Worm (Caenorhabditis elegans) whole organism, L1 larva: ENCODE measurements around the gene bli-2.

Source experiments
- C04F5.9 ChIP-seq: sonication (generic microtip); optimal IDR thresholded peaks from 2 replicates; lab custom pipeline; 2016; ENCODE audit warnings: missing genetic modification characterization, missing compliant biosample characterization
- C16A3.4 ChIP-seq: fragments of 150-350 bp; optimal IDR thresholded peaks from 2 replicates; lab custom pipeline; 2014; ENCODE audit warnings: missing biosample characterization, missing genetic modification characterization
- C34B4.2 ChIP-seq: sonication (generic microtip); optimal IDR thresholded peaks from 2 replicates; lab custom pipeline; 2017; ENCODE audit warnings: mild to moderate bottlenecking, missing genetic modification characterization, missing compliant biosample characterization
- F16B12.6 ChIP-seq: fragments of 150-350 bp; optimal IDR thresholded peaks from 2 replicates; lab custom pipeline; 2014; ENCODE audit warnings: missing biosample characterization, missing genetic modification characterization
- Y116A8C.19 ChIP-seq: sonication (generic microtip); optimal IDR thresholded peaks from 2 replicates; lab custom pipeline; 2016; ENCODE audit warnings: missing compliant biosample characterization, missing genetic modification characterization, borderline replicate concordance
- ama-1 ChIP-seq: fragments of 150-350 bp; optimal IDR thresholded peaks from 2 replicates; lab custom pipeline; 2014
- blmp-1 ChIP-seq: fragments of 150-350 bp; optimal IDR thresholded peaks from 2 replicates; lab custom pipeline; 2014; ENCODE audit warnings: missing biosample characterization, missing genetic modification characterization
- ceh-8 ChIP-seq: fragments of 200-800 bp; sonication (Bioruptor generic); optimal IDR thresholded peaks from 2 replicates; lab custom pipeline; 2018; ENCODE audit warnings: mild to moderate bottlenecking, missing genetic modification characterization, moderate library complexity, missing compliant biosample characterization
- ceh-82 ChIP-seq, 3 experiments: fragments of 150-350 bp in 1 of 3; sonication (generic microtip) in 2 of 3; optimal IDR thresholded peaks; 2 replicates each; lab custom pipeline; 2014 to 2017; ENCODE audit warnings: missing biosample characterization in 3 of 3, missing genetic modification characterization in 3 of 3
- ceh-90 ChIP-seq: sonication (generic microtip); optimal IDR thresholded peaks from 2 replicates; lab custom pipeline; 2016; ENCODE audit warnings: missing genetic modification characterization, missing compliant biosample characterization
- ces-1 ChIP-seq: fragments of 150-350 bp; optimal IDR thresholded peaks from 2 replicates; lab custom pipeline; 2014; ENCODE audit warnings: missing biosample characterization, missing genetic modification reagents, missing genetic modification characterization
- dpl-1 ChIP-seq, 3 experiments: fragments of 150-350 bp in 2 of 3; sonication (generic microtip) in 1 of 3; optimal IDR thresholded peaks; 2 replicates each; lab custom pipeline; 2014 to 2017; ENCODE audit warnings: missing biosample characterization in 3 of 3, missing genetic modification characterization in 3 of 3, missing genetic modification reagents in 3 of 3
- efl-1 ChIP-seq, 4 experiments: fragments of 150-350 bp; optimal IDR thresholded peaks in 3 of 4; peaks in 1 of 4; 1 replicate in 1 of 4; 2 replicates in 3 of 4; lab custom pipeline; 2014; ENCODE audit warnings: missing biosample characterization in 2 of 4, missing genetic modification characterization in 2 of 4, missing genetic modification reagents in 2 of 4
- egl-13 ChIP-seq: sonication (generic microtip); optimal IDR thresholded peaks from 2 replicates; lab custom pipeline; 2016; ENCODE audit warnings: missing genotype, missing genetic modification reagents, missing genetic modification characterization, missing compliant biosample characterization
- elt-2 ChIP-seq: sonication (generic microtip); optimal IDR thresholded peaks from 2 replicates; lab custom pipeline; 2016; ENCODE audit warnings: missing genetic modification characterization, mild to moderate bottlenecking, inconsistent platforms, missing compliant biosample characterization, missing genetic modification reagents
- elt-3 ChIP-seq, 6 experiments: fragments of 150-350 bp in 1 of 6; sonication (generic microtip); optimal IDR thresholded peaks; 2 replicates each; lab custom pipeline; 2017 to 2018; ENCODE audit warnings: missing biosample characterization in 6 of 6, missing genetic modification characterization in 6 of 6, inconsistent platforms in 1 of 6
- fos-1 ChIP-seq: fragments of 150-350 bp; optimal IDR thresholded peaks from 2 replicates; lab custom pipeline; 2014; ENCODE audit warnings: missing biosample characterization, missing genetic modification characterization
- grh-1 ChIP-seq: fragments of 200-800 bp; sonication (Bioruptor generic); IDR thresholded peaks from 2 replicates; pipeline ENCODE4 v1.3.6; 2022; ENCODE audit warnings: missing genetic modification reagents, missing genetic modification characterization, missing compliant biosample characterization
- lin-14 ChIP-seq: fragments of 200-800 bp; sonication (Bioruptor generic); optimal IDR thresholded peaks from 2 replicates; lab custom pipeline; 2018; ENCODE audit warnings: mild to moderate bottlenecking, missing genetic modification characterization, moderate library complexity, missing compliant biosample characterization
- lir-3 ChIP-seq: sonication (generic microtip); optimal IDR thresholded peaks from 2 replicates; lab custom pipeline; 2016; ENCODE audit warnings: mild to moderate bottlenecking, missing genetic modification characterization, moderate library complexity, missing compliant biosample characterization; ENCODE audit not compliant: poor library complexity
- lsy-2 ChIP-seq, 2 experiments: fragments of 150-350 bp; optimal IDR thresholded peaks; 2 replicates each; lab custom pipeline; 2014; ENCODE audit warnings: missing biosample characterization in 2 of 2, missing genetic modification characterization in 2 of 2
- mab-9 ChIP-seq: fragments of 200-800 bp; sonication (Bioruptor generic); IDR thresholded peaks from 2 replicates; pipeline ENCODE4 v1.3.6; 2022; ENCODE audit warnings: missing genetic modification reagents, missing genetic modification characterization, missing compliant biosample characterization
- mep-1 ChIP-seq: fragments of 150-350 bp; optimal IDR thresholded peaks from 2 replicates; lab custom pipeline; 2014; ENCODE audit warnings: missing biosample characterization, missing genetic modification characterization
- nhr-11 ChIP-seq: fragments of 150-350 bp; optimal IDR thresholded peaks from 2 replicates; lab custom pipeline; 2014; ENCODE audit warnings: missing biosample characterization, missing genetic modification characterization
- nhr-20 ChIP-seq: sonication (generic microtip); optimal IDR thresholded peaks from 2 replicates; lab custom pipeline; 2016; ENCODE audit warnings: mild to moderate bottlenecking, missing genetic modification characterization, missing compliant biosample characterization
- nhr-237 ChIP-seq: fragments of 150-350 bp; optimal IDR thresholded peaks from 2 replicates; lab custom pipeline; 2014; ENCODE audit warnings: missing biosample characterization, missing genetic modification characterization
- nhr-47 ChIP-seq: sonication (generic microtip); optimal IDR thresholded peaks from 2 replicates; lab custom pipeline; 2016; ENCODE audit warnings: mild to moderate bottlenecking, missing genetic modification characterization, moderate library complexity, missing compliant biosample characterization
- nhr-71 ChIP-seq: sonication (generic microtip); optimal IDR thresholded peaks from 2 replicates; lab custom pipeline; 2016; ENCODE audit warnings: mild to moderate bottlenecking, missing genetic modification characterization, moderate library complexity, missing compliant biosample characterization
- nhr-76 ChIP-seq: sonication (generic microtip); optimal IDR thresholded peaks from 2 replicates; lab custom pipeline; 2017; ENCODE audit warnings: missing biosample characterization, missing genetic modification characterization
- nhr-84 ChIP-seq: sonication (generic microtip); optimal IDR thresholded peaks from 2 replicates; lab custom pipeline; 2017; ENCODE audit warnings: missing biosample characterization, missing genetic modification characterization
- nhr-85 ChIP-seq: sonication (generic microtip); peaks from one replicate; lab custom pipeline; 2016; ENCODE audit warnings: missing genetic modification characterization, inconsistent platforms, missing compliant biosample characterization
- pag-3 ChIP-seq: sonication (generic microtip); optimal IDR thresholded peaks from 2 replicates; lab custom pipeline; 2017; ENCODE audit warnings: missing genetic modification characterization, mild to moderate bottlenecking, missing compliant biosample characterization, antibody characterized with exemption, borderline replicate concordance; ENCODE audit not compliant: insufficient read depth
- skn-1 ChIP-seq: fragments of 150-350 bp; optimal IDR thresholded peaks from 2 replicates; lab custom pipeline; 2014; ENCODE audit warnings: missing biosample characterization, missing genetic modification characterization
- snu-23 ChIP-seq: sonication (generic microtip); optimal IDR thresholded peaks from 2 replicates; lab custom pipeline; 2016; ENCODE audit warnings: missing genetic modification characterization, missing compliant biosample characterization
- swsn-7 ChIP-seq: sonication (generic microtip); optimal IDR thresholded peaks from 2 replicates; lab custom pipeline; 2016; ENCODE audit warnings: missing genetic modification characterization, missing compliant biosample characterization
- tbx-2 ChIP-seq: sonication (generic microtip); optimal IDR thresholded peaks from 2 replicates; lab custom pipeline; 2016; ENCODE audit warnings: missing genetic modification characterization, missing compliant biosample characterization
- unc-130 ChIP-seq: fragments of 150-350 bp; optimal IDR thresholded peaks from 2 replicates; lab custom pipeline; 2017; ENCODE audit warnings: missing biosample characterization, missing genetic modification characterization, inconsistent platforms
- unc-30 ChIP-seq: sonication (generic microtip); optimal IDR thresholded peaks from 2 replicates; lab custom pipeline; 2017; ENCODE audit warnings: missing biosample characterization, missing genetic modification characterization
- unc-62 ChIP-seq: fragments of 150-350 bp; optimal IDR thresholded peaks from 2 replicates; lab custom pipeline; 2014; ENCODE audit warnings: missing biosample characterization, missing genetic modification reagents, missing genetic modification characterization
- unc-98 ChIP-seq: fragments of 200-800 bp; sonication (Bioruptor generic); IDR thresholded peaks from 2 replicates; pipeline ENCODE4 v1.3.6; 2022; ENCODE audit warnings: missing genetic modification characterization, missing compliant biosample characterization
- xbp-1 ChIP-seq: sonication (generic microtip); optimal IDR thresholded peaks from 2 replicates; lab custom pipeline; 2016; ENCODE audit warnings: missing genetic modification characterization, missing compliant biosample characterization
- ztf-11 ChIP-seq, 2 experiments: sonication (generic microtip); optimal IDR thresholded peaks; 2 replicates each; lab custom pipeline; 2016 to 2017; ENCODE audit warnings: missing genetic modification characterization in 2 of 2, missing biosample characterization in 1 of 2, missing compliant biosample characterization in 1 of 2
- ztf-4 ChIP-seq: fragments of 150-350 bp; optimal IDR thresholded peaks from 2 replicates; lab custom pipeline; 2014; ENCODE audit warnings: missing biosample characterization, missing genetic modification characterization

The bli-2 gene

ce11 chrII:5659675-5660074 is 7.4 kb upstream of the bli-2 start, which contains the start of gene fut-3:
Gene fut-3 (minus strand): TSS chrII:5659775.
- no peak for TF ChIP-seq efl-1 (optimal IDR thresholded peaks at IDR 0.05; lab: Kevin White, UChicago)
- peak in 1 of 2 experiments; percentile 39 for TF ChIP-seq efl-1 (GFP tag; optimal IDR thresholded peaks at IDR 0.05 in 1 of 2; lab: Kevin White, UChicago)
- TF ChIP-seq nhr-20 = no peak

ce11 chrII:5654215-5654614 is 2.0 kb upstream of the bli-2 start, which contains the start of gene F59E12.1:
Gene F59E12.1 (plus strand): TSS chrII:5654515.
- TF ChIP-seq egl-13 (tag; lab: Kevin White, UChicago) (no peak), C04F5.9 (tag; lab: Kevin White, UChicago) (no peak), nhr-71 (no peak), unc-62 (no peak), ama-1 (lab: Kevin White, UChicago) (no peak)

ce11 chrII:5651426-5651825 is 808 bp downstream of the bli-2 start:
- TF ChIP-seq lin-14 (GFP tag; lab: Kevin White, UChicago) = no peak
- no peak for TF ChIP-seq pag-3 (tag; lab: Kevin White, UChicago)
- TF ChIP-seq Y116A8C.19 (tag; lab: Kevin White, UChicago) = no peak
- TF ChIP-seq swsn-7 (tag; lab: Kevin White, UChicago) = no peak
- no peak for TF ChIP-seq efl-1 (optimal IDR thresholded peaks at IDR 0.05; lab: Kevin White, UChicago)
- peak in 1 of 2 experiments; percentile 35 for TF ChIP-seq efl-1 (GFP tag; optimal IDR thresholded peaks at IDR 0.05 in 1 of 2; lab: Kevin White, UChicago)
- no peak for TF ChIP-seq elt-2 (tag; lab: Kevin White, UChicago)

- TF ChIP-seq dpl-1 (GFP tag; optimal IDR thresholded peaks at IDR 0.05; lab: Kevin White, UChicago) (peak; percentile 68 to 87 (median 77)), unc-130 (no peak), F16B12.6 (tag; lab: Kevin White, UChicago) (peak; percentile 57), Y116A8C.19 (tag; lab: Kevin White, UChicago) (no peak), ceh-90 (tag; lab: Kevin White, UChicago) (peak; percentile 57), lir-3 (tag; lab: Kevin White, UChicago) (peak; percentile 77), C34B4.2 (no peak), grh-1 (GFP tag; lab: Robert Waterston, UW) (no peak), efl-1 (optimal IDR thresholded peaks at IDR 0.05; lab: Kevin White, UChicago) (peak; percentile 78 to 83), efl-1 (GFP tag; optimal IDR thresholded peaks at IDR 0.05 in 1 of 2; lab: Kevin White, UChicago) (peak; percentile 85 to 98), lsy-2 (tag; optimal IDR thresholded peaks at IDR 0.05; lab: Kevin White, UChicago) (peak; percentile 56 to 86), mep-1 (tag; lab: Kevin White, UChicago) (peak; percentile 65), unc-62 (no peak), nhr-84 (tag; lab: Kevin White, UChicago) (no peak), skn-1 (tag; lab: Kevin White, UChicago) (peak; percentile 81), nhr-11 (tag; lab: Kevin White, UChicago) (no peak), nhr-85 (tag; lab: Kevin White, UChicago) (peak; percentile 74), blmp-1 (tag; lab: Kevin White, UChicago) (no peak), ztf-4 (tag; lab: Kevin White, UChicago) (no peak), C16A3.4 (tag; lab: Kevin White, UChicago) (peak; percentile 85), nhr-47 (peak; percentile 50), swsn-7 (tag; lab: Kevin White, UChicago) (peak; percentile 28), unc-30 (tag; lab: Kevin White, UChicago) (no peak), ztf-11 (tag; optimal IDR thresholded peaks at IDR 0.05; lab: Kevin White, UChicago) (no peak), elt-3 (tag; optimal IDR thresholded peaks at IDR 0.05; lab: Kevin White, UChicago) (peak in 1 of 6 experiments; percentile 20), ceh-8 (no peak), unc-98 (GFP tag; lab: Robert Waterston, UW) (no peak), snu-23 (peak; percentile 68), nhr-237 (tag; lab: Kevin White, UChicago) (no peak), ceh-82 (tag; optimal IDR thresholded peaks at IDR 0.05; lab: Kevin White, UChicago) (peak; percentile 8 to 84 (median 37)), xbp-1 (tag; lab: Kevin White, UChicago) (peak; percentile 47), nhr-76 (tag; lab: Kevin White, UChicago) (no peak), fos-1 (tag; lab: Kevin White, UChicago) (no peak), ces-1 (GFP tag; lab: Kevin White, UChicago) (no peak), tbx-2 (peak; percentile 52), mab-9 (GFP tag; lab: Robert Waterston, UW) (no peak)
These were observed 2.8 kb downstream of the bli-2 start, which contains the start of the genes sam-4, F59E12.17 and zyg-1 for ce11 chrII:5649236-5650004. Gene sam-4 (minus strand): TSS chrII:5649286. Gene F59E12.17 (minus strand): TSS chrII:5649470. Gene zyg-1 (plus strand): TSS chrII:5649748.
